Worm (Caenorhabditis elegans) whole organism, L2 larva: Measurements from ENCODE around the gene cebp-1.
"Not testable (repeated sequence)": the region's sequence is repeated elsewhere in the genome, so short reads cannot be mapped to it uniquely, and the experiment has no call there.

Experiments
- C34F6.9 ChIP-seq: fragments of 150-350 bp; optimal IDR thresholded peaks from 2 replicates; lab custom pipeline; 2014; ENCODE audit warnings: missing biosample characterization, missing genetic modification characterization
- aly-2 ChIP-seq: fragments of 150-350 bp; optimal IDR thresholded peaks from 2 replicates; lab custom pipeline; 2014; ENCODE audit warnings: missing biosample characterization, missing genetic modification characterization
- blmp-1 ChIP-seq: sonication (generic microtip); optimal IDR thresholded peaks from 2 replicates; lab custom pipeline; 2017; ENCODE audit warnings: missing genetic modification characterization, mild to moderate bottlenecking, missing compliant biosample characterization, antibody characterized with exemption, moderate library complexity; ENCODE audit not compliant: insufficient read depth
- ceh-16 ChIP-seq: fragments of 150-350 bp; optimal IDR thresholded peaks from 2 replicates; lab custom pipeline; 2014; ENCODE audit warnings: missing biosample characterization, missing genetic modification characterization
- ceh-82 ChIP-seq: fragments of 150-350 bp; optimal IDR thresholded peaks from 2 replicates; lab custom pipeline; 2014; ENCODE audit warnings: missing biosample characterization, missing genetic modification characterization
- egl-27 ChIP-seq: sonication (generic microtip); optimal IDR thresholded peaks from 3 replicates; lab custom pipeline; 2017; ENCODE audit warnings: missing biosample characterization, missing genetic modification reagents, missing genetic modification characterization
- elt-1 ChIP-seq: fragments of 150-350 bp; optimal IDR thresholded peaks from 2 replicates; lab custom pipeline; 2014; ENCODE audit warnings: missing biosample characterization, missing genetic modification characterization
- lin-11 ChIP-seq: fragments of 150-350 bp; sonication (generic microtip); optimal IDR thresholded peaks from 2 replicates; lab custom pipeline; 2014; ENCODE audit warnings: missing biosample characterization, missing genetic modification characterization, inconsistent platforms, mixed read lengths
- lin-13 ChIP-seq: fragments of 150-350 bp; optimal IDR thresholded peaks from 2 replicates; lab custom pipeline; 2014; ENCODE audit warnings: missing biosample characterization, missing genetic modification reagents, missing genetic modification characterization
- lin-39 ChIP-seq: fragments of 150-350 bp; optimal IDR thresholded peaks from 2 replicates; lab custom pipeline; 2014; ENCODE audit warnings: missing biosample characterization, missing genetic modification reagents, missing genetic modification characterization
- lsy-2 ChIP-seq, 2 experiments: fragments of 150-350 bp in 1 of 2; sonication (generic microtip) in 1 of 2; optimal IDR thresholded peaks; 2 replicates each; lab custom pipeline; 2014 to 2017; ENCODE audit warnings: missing biosample characterization in 2 of 2, missing genetic modification characterization in 2 of 2
- nhr-11 ChIP-seq: fragments of 150-350 bp; optimal IDR thresholded peaks from 2 replicates; lab custom pipeline; 2014; ENCODE audit warnings: missing biosample characterization, missing genetic modification characterization
- nhr-12 ChIP-seq: fragments of 150-350 bp; optimal IDR thresholded peaks from 2 replicates; lab custom pipeline; 2014; ENCODE audit warnings: missing biosample characterization, missing genetic modification characterization
- nhr-21 ChIP-seq: fragments of 150-350 bp; optimal IDR thresholded peaks from 2 replicates; lab custom pipeline; 2014; ENCODE audit warnings: missing biosample characterization, missing genetic modification characterization
- nhr-23 ChIP-seq: fragments of 150-350 bp; optimal IDR thresholded peaks from 2 replicates; lab custom pipeline; 2014; ENCODE audit warnings: missing biosample characterization, missing genetic modification reagents, missing genetic modification characterization
- nhr-237 ChIP-seq: fragments of 150-350 bp; optimal IDR thresholded peaks from 2 replicates; lab custom pipeline; 2014; ENCODE audit warnings: missing biosample characterization, missing genetic modification characterization
- nhr-25 ChIP-seq: fragments of 150-350 bp; sonication (generic microtip); optimal IDR thresholded peaks from 3 replicates; lab custom pipeline; 2014; ENCODE audit warnings: missing biosample characterization, missing genetic modification characterization
- nhr-77 ChIP-seq: fragments of 150-350 bp; optimal IDR thresholded peaks from 2 replicates; lab custom pipeline; 2014; ENCODE audit warnings: missing biosample characterization, missing genetic modification characterization
- skn-1 ChIP-seq: sonication (generic microtip); optimal IDR thresholded peaks from 2 replicates; lab custom pipeline; 2017; ENCODE audit warnings: missing biosample characterization, missing genetic modification characterization
- sma-9 ChIP-seq, 2 experiments: fragments of 150-350 bp in 1 of 2; sonication (generic microtip) in 1 of 2; optimal IDR thresholded peaks; 2 replicates each; lab custom pipeline; 2014 to 2016; ENCODE audit warnings: missing genetic modification characterization in 2 of 2, mild to moderate bottlenecking in 1 of 2, missing biosample characterization in 1 of 2, missing compliant biosample characterization in 1 of 2, missing genetic modification reagents in 1 of 2, moderate library complexity in 1 of 2
- zag-1 ChIP-seq: fragments of 150-350 bp; optimal IDR thresholded peaks from 2 replicates; lab custom pipeline; 2014; ENCODE audit warnings: missing biosample characterization, missing genetic modification characterization
- ztf-11 ChIP-seq: sonication (generic microtip); optimal IDR thresholded peaks from 2 replicates; lab custom pipeline; 2017; ENCODE audit warnings: missing biosample characterization, missing genetic modification characterization

Gene cebp-1

ce11 chrX:1410552-1410951, 43.1 kb downstream of the cebp-1 start, which contains the start of gene abu-2:
abu-2 (minus strand) TSS chrX:1410652.
- TF ChIP-seq lsy-2 (tag; optimal IDR thresholded peaks at IDR 0.05; lab: Kevin White, UChicago) (no peak), ceh-82 (no peak), egl-27 (tag; lab: Kevin White, UChicago) (no peak), sma-9 (GFP tag; optimal IDR thresholded peaks at IDR 0.05; lab: Kevin White, UChicago) (no peak), sma-9 (tag; optimal IDR thresholded peaks at IDR 0.05; lab: Kevin White, UChicago) (no peak), lin-13 (GFP tag; lab: Kevin White, UChicago) (no peak)

ce11 chrX:1409224-1409623, 44.4 kb downstream of the cebp-1 start:
- TF ChIP-seq C34F6.9 (tag; lab: Kevin White, UChicago) (no peak), nhr-21 (tag; lab: Kevin White, UChicago) (no peak), nhr-23 (tag; lab: Kevin White, UChicago) (no peak), nhr-25 (tag; lab: Kevin White, UChicago) (no peak), lin-13 (GFP tag; lab: Kevin White, UChicago) (no peak), skn-1 (tag; lab: Kevin White, UChicago) (no peak), nhr-12 (tag; lab: Kevin White, UChicago) (no peak), ceh-16 (tag; lab: Kevin White, UChicago) (no peak), nhr-11 (tag; lab: Kevin White, UChicago) (no peak), aly-2 (no peak), ceh-82 (no peak), lin-11 (tag; lab: Kevin White, UChicago) (no peak), lin-39 (tag; lab: Kevin White, UChicago) (no peak), zag-1 (tag; lab: Kevin White, UChicago) (no peak), elt-1 (tag; lab: Kevin White, UChicago) (no peak)

ce11 chrX:1403971-1404370, 49.7 kb downstream of the cebp-1 start, which contains the start of gene ZK402.1:
ZK402.1 (plus strand) TSS chrX:1404271.
- TF ChIP-seq nhr-12, nhr-237, ztf-11 (tag; lab: Kevin White, UChicago): not testable (repeated sequence)
- TF ChIP-seq, all 48 proteins: peak for 0; not testable (repeated sequence) for 48

- TF ChIP-seq nhr-77 (tag; lab: Kevin White, UChicago); aly-2; blmp-1 (tag; lab: Kevin White, UChicago): not testable (repeated sequence)
Observed at ce11 chrX:1403444-1403843, 50.2 kb downstream of the cebp-1 start, which contains the start of gene ZK402.2. ZK402.2 (plus strand) TSS chrX:1403744.
